Worm (Caenorhabditis elegans): ENCODE results near the gene B0410.1.

B0410.1 gene

ce11 chrX:2890041-2890650 is 4.2 kb upstream of the B0410.1 start:
- TF ChIP-seq ZK185.1 (tag; optimal IDR thresholded peaks at IDR 0.05; ENCODE audit: poor library complexity, severe bottlenecking), result peak; percentile 19
- TF ChIP-seq lin-54 (GFP tag; optimal IDR thresholded peaks at IDR 0.05), result no peak
- 0 out of 2 replicates have a peak, but pooled peaks have one; percentile 24 for TF ChIP-seq Y56A3A.18 (GFP tag; IDR thresholded peaks at IDR 0.05)
- no peak for TF ChIP-seq dox-1 (GFP tag; IDR thresholded peaks at IDR 0.05)
- TF ChIP-seq K11D2.4 (GFP tag; IDR thresholded peaks at IDR 0.05), result peak; percentile 16; the same call in 1 of the 2 replicates
- TF ChIP-seq rcor-1 (GFP tag; IDR thresholded peaks at IDR 0.05), result no peak
- no peak for TF ChIP-seq ets-4 (GFP tag; optimal IDR thresholded peaks at IDR 0.05)
- TF ChIP-seq lin-26 (GFP tag; IDR thresholded peaks at IDR 0.05), result 0 out of 2 replicates have a peak, but pooled peaks have one; percentile 38
- TF ChIP-seq somi-1 (GFP tag; optimal IDR thresholded peaks at IDR 0.05), result peak; percentile 15
- TF ChIP-seq ceh-40 (GFP tag; IDR thresholded peaks at IDR 0.05), result no peak
- peak; percentile 20 for TF ChIP-seq ztf-26 (tag; optimal IDR thresholded peaks at IDR 0.05)
- TF ChIP-seq F52B5.7 (tag; optimal IDR thresholded peaks at IDR 0.05), result no peak
- no peak for TF ChIP-seq tbp1 (GFP tag; optimal IDR thresholded peaks at IDR 0.05)
- TF ChIP-seq ama-1 (optimal IDR thresholded peaks at IDR 0.05), result peak; percentile 64
- no peak for TF ChIP-seq ama-1 (GFP tag; optimal IDR thresholded peaks at IDR 0.05)

DNA sequence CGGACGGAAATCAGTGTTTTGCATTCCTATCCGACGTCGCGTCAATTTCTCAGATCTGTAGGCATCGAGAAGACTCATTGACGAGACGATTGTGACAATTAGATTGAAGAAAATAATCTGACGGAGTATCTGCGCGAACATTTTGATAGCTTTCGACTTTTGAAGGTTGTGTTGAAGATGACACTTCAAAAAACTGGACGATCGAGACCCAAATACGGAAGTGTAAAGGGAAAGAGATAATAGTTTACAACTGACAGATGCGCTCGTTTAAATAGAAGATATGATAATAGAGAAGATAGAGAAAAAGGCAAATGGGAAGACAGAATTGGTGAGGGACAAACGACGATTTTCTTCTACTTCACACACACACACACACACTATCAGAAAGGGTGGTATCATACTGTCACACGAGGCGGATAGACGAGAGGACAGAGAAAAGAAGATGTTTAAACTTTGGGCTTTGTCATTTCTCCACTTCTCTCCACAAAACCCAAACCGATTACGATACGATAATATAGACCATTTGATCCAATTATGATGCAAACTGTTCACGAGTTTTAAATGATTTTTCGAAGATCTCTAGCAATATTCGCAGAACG is 3.1 kb upstream of the B0410.1 start, which contains the start of gene B0410.3:
B0410.3 (minus strand) TSS at position 351 of the 599 bp plus-strand sequence.
- TF ChIP-seq somi-1 (GFP tag; optimal IDR thresholded peaks at IDR 0.05), result peak; percentile 61
- TF ChIP-seq unc-130 (GFP tag; optimal IDR thresholded peaks at IDR 0.05), result no peak
- TF ChIP-seq lin-26 (GFP tag; IDR thresholded peaks at IDR 0.05), result peak; percentile 65
- TF ChIP-seq ztf-26 (tag; optimal IDR thresholded peaks at IDR 0.05), result peak; percentile 46
- TF ChIP-seq ama-1 (optimal IDR thresholded peaks at IDR 0.05), result peak; percentile 80
- TF ChIP-seq ama-1 (GFP tag; optimal IDR thresholded peaks at IDR 0.05), result no peak
- TF ChIP-seq hmg-1.2 (GFP tag; IDR thresholded peaks at IDR 0.05), result 0 out of 2 replicates have a peak, but pooled peaks have one; percentile 10
- peak; percentile 28 for TF ChIP-seq lin-40 (tag; optimal IDR thresholded peaks at IDR 0.05)
- no peak for TF ChIP-seq rec-8 (tag; optimal IDR thresholded peaks at IDR 0.05)
- peak; percentile 16 for TF ChIP-seq die-1 (tag; optimal IDR thresholded peaks at IDR 0.05)

ce11 chrX:2891879-2892278 is 2.5 kb upstream of the B0410.1 start:
- TF ChIP-seq snpc-4 (GFP tag; optimal IDR thresholded peaks at IDR 0.05) (peak; percentile 62), snpc-4 (tag; optimal IDR thresholded peaks at IDR 0.05) (peak in 3 of 4 experiments; percentile 41 to 89 (median 88)), snpc-1.1 (tag; optimal IDR thresholded peaks at IDR 0.05; ENCODE audit: insufficient read depth) (peak; percentile 48), chd-7 (tag; optimal IDR thresholded peaks at IDR 0.05) (no peak)

DNA sequence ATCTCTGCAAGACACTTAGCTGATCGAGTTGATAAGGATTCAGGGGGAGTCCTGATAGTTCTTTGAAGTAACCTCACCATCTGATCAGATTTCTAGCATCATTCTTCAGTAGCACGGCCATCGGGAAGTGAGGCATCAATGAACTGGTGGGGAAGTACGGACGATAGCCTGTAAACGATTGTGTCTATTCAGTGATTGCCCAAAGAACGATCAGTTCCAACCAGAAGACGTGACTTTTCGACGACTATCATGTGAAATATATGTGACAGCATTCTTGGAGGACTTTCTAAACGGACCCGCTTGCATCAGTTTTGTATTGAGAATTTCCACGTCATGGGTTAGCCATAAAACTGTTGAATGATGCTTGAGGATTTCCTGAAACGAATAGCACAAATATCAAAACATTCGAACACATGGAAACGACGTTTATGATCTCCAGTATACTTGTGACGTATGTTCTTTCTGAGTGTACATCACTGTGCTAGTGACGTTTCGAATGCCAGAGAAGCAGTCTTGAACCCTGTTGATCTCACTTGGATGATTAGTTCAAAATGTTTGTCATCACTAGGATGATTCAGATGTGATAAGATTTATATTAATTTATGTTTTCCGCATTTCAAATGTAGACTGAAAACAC is 1.2 kb upstream of the B0410.1 start:
- peak; percentile 72 for TF ChIP-seq ztf-26 (tag; optimal IDR thresholded peaks at IDR 0.05)
- TF ChIP-seq die-1 (tag; optimal IDR thresholded peaks at IDR 0.05), result peak; percentile 44
- TF ChIP-seq lir-1 (GFP tag; conservative IDR thresholded peaks at IDR 0.05), result no peak
- no peak for TF ChIP-seq ceh-79 (tag; optimal IDR thresholded peaks at IDR 0.05)
- peak; percentile 56 for TF ChIP-seq lin-40 (tag; optimal IDR thresholded peaks at IDR 0.05)

DNA sequence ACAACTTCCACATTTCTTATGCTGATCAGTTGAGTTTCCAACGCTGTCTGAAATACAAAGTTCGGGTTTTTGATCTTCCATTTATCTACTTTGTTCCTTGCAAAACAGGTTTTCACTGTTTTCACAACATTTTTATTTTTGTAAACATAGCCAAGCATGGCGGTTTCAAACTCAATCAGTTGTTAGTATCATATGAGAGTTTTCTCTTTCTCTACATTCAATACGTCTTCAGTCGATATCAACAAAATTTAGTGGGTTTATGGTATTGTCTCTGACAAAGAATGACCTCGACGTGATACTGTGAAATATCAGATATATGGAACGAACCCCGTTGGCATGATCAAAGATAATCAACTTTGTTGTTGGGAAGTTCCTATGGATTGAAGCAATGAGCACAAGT is 1.3 kb downstream of the B0410.1 start:
- no peak for TF ChIP-seq snpc-1.1 (tag; optimal IDR thresholded peaks at IDR 0.05; ENCODE audit: insufficient read depth)
- no peak for TF ChIP-seq F55B11.4 (tag; optimal IDR thresholded peaks at IDR 0.05; ENCODE audit: borderline replicate concordance, insufficient read depth)
- TF ChIP-seq hlh-12 (tag; optimal IDR thresholded peaks at IDR 0.05), result no peak
- TF ChIP-seq pha-4 (tag; optimal IDR thresholded peaks at IDR 0.05), result no peak
- TF ChIP-seq ztf-25 (GFP tag; IDR thresholded peaks at IDR 0.05), result no peak
- TF ChIP-seq fkh-3 (tag; optimal IDR thresholded peaks at IDR 0.05), result no peak
- TF ChIP-seq T07F8.4 (tag; optimal IDR thresholded peaks at IDR 0.05), result no peak

Measured in whole organism, young adult.